Worm (Caenorhabditis elegans) whole organism, young adult: ENCODE data around the gene C33H5.2.

Source experiments
- C17E4.6 ChIP-seq: fragments of 200-800 bp; sonication (Bioruptor generic); IDR thresholded peaks from 2 replicates; pipeline ENCODE4 v1.3.6; 2022; ENCODE audit warnings: missing genetic modification reagents, missing genetic modification characterization, missing compliant biosample characterization
- D2030.7 ChIP-seq: fragments of 200-800 bp; sonication (Bioruptor generic); IDR thresholded peaks from 2 replicates; pipeline ENCODE4 v1.3.6; 2022; ENCODE audit warnings: missing genetic modification reagents, missing genetic modification characterization, missing compliant biosample characterization
- F22D6.2 ChIP-seq: sonication (generic microtip); optimal IDR thresholded peaks from 2 replicates; lab custom pipeline; 2016; ENCODE audit warnings: mild to moderate bottlenecking, missing genetic modification characterization, missing compliant biosample characterization
- F23B12.7 ChIP-seq: sonication (generic microtip); optimal IDR thresholded peaks from 2 replicates; lab custom pipeline; 2017; ENCODE audit warnings: missing genetic modification characterization, mild to moderate bottlenecking, missing compliant biosample characterization, antibody characterized with exemption, moderate library complexity; ENCODE audit not compliant: insufficient read depth
- F33H1.4 ChIP-seq: fragments of 200-800 bp; sonication (Bioruptor generic); IDR thresholded peaks from 2 replicates; pipeline ENCODE4 v1.3.6; 2022; ENCODE audit warnings: missing genetic modification reagents, missing genetic modification characterization, missing compliant biosample characterization
- F39B2.1 ChIP-seq: fragments of 200-800 bp; sonication (Bioruptor generic); IDR thresholded peaks from 2 replicates; pipeline ENCODE4 v1.3.6; 2022; ENCODE audit warnings: missing genetic modification reagents, missing genetic modification characterization, missing compliant biosample characterization
- F49E8.2 ChIP-seq: sonication (generic microtip); optimal IDR thresholded peaks from 3 replicates; lab custom pipeline; 2017; ENCODE audit warnings: missing genetic modification characterization, mild to moderate bottlenecking, missing compliant biosample characterization, antibody characterized with exemption, moderate library complexity; ENCODE audit not compliant: insufficient read depth
- F55B11.4 ChIP-seq: sonication (generic microtip); optimal IDR thresholded peaks from 2 replicates; lab custom pipeline; 2016; ENCODE audit warnings: missing compliant biosample characterization, missing genetic modification characterization, borderline replicate concordance; ENCODE audit not compliant: insufficient read depth
- F57A8.1 ChIP-seq: fragments of 200-800 bp; sonication (Bioruptor generic); optimal IDR thresholded peaks from 2 replicates; lab custom pipeline; 2018; ENCODE audit warnings: mild to moderate bottlenecking, missing genetic modification characterization, moderate library complexity, missing compliant biosample characterization
- K11D2.4 ChIP-seq: fragments of 200-800 bp; sonication (Bioruptor generic); IDR thresholded peaks from 2 replicates; pipeline ENCODE4 v1.3.6; 2022; ENCODE audit warnings: missing genetic modification reagents, missing genetic modification characterization, missing compliant biosample characterization
- Y53F4B.3 ChIP-seq: fragments of 200-800 bp; sonication (Bioruptor generic); IDR thresholded peaks from 2 replicates; pipeline ENCODE4 v1.3.6; 2022; ENCODE audit warnings: missing genetic modification reagents, missing genetic modification characterization, missing compliant biosample characterization
- Y79H2A.3 ChIP-seq: fragments of 200-800 bp; sonication (Bioruptor generic); conservative IDR thresholded peaks from 2 replicates; pipeline ENCODE4 v1.3.6; 2022; ENCODE audit warnings: missing genetic modification reagents, missing genetic modification characterization, missing compliant biosample characterization
- aptf-3 ChIP-seq: fragments of 200-800 bp; sonication (Bioruptor generic); IDR thresholded peaks from 2 replicates; pipeline ENCODE4 v1.3.6; 2022; ENCODE audit warnings: missing genetic modification characterization, missing compliant biosample characterization
- attf-5 ChIP-seq: fragments of 200-800 bp; sonication (Bioruptor generic); optimal IDR thresholded peaks from 2 replicates; lab custom pipeline; 2018; ENCODE audit warnings: mild to moderate bottlenecking, missing genetic modification characterization, missing compliant biosample characterization
- ceh-100 ChIP-seq: fragments of 200-800 bp; sonication (Bioruptor generic); IDR thresholded peaks from 2 replicates; pipeline ENCODE4 v1.3.6; 2022; ENCODE audit warnings: missing genetic modification reagents, missing genetic modification characterization, missing compliant biosample characterization
- dpl-1 ChIP-seq: fragments of 150-350 bp; optimal IDR thresholded peaks from 2 replicates; lab custom pipeline; 2014; ENCODE audit warnings: missing biosample characterization, missing genetic modification reagents, missing genetic modification characterization
- efl-1 ChIP-seq: fragments of 150-350 bp; optimal IDR thresholded peaks from 2 replicates; lab custom pipeline; 2014; ENCODE audit warnings: missing biosample characterization, missing genetic modification reagents, missing genetic modification characterization
- egl-18 ChIP-seq: fragments of 200-800 bp; sonication (Bioruptor generic); IDR thresholded peaks from 2 replicates; pipeline ENCODE4 v1.3.6; 2022; ENCODE audit warnings: missing genetic modification reagents, missing genetic modification characterization, missing compliant biosample characterization
- egrh-3 ChIP-seq: fragments of 200-800 bp; sonication (Bioruptor generic); IDR thresholded peaks from 2 replicates; pipeline ENCODE4 v1.3.6; 2022; ENCODE audit warnings: missing genetic modification reagents, missing genetic modification characterization, missing compliant biosample characterization
- ets-4 ChIP-seq: fragments of 200-800 bp; sonication (Bioruptor generic); optimal IDR thresholded peaks from 2 replicates; lab custom pipeline; 2018; ENCODE audit warnings: mild to moderate bottlenecking, missing genetic modification characterization, missing compliant biosample characterization
- hmg-1.2 ChIP-seq: fragments of 200-800 bp; sonication (Bioruptor generic); IDR thresholded peaks from 2 replicates; pipeline ENCODE4 v1.3.6; 2022; ENCODE audit warnings: missing genetic modification reagents, missing genetic modification characterization, missing compliant biosample characterization
- hsf-1 ChIP-seq: fragments of 200-800 bp; sonication (Bioruptor generic); IDR thresholded peaks from 2 replicates; pipeline ENCODE4 v1.3.6; 2022; ENCODE audit warnings: missing genetic modification reagents, missing genetic modification characterization, missing compliant biosample characterization
- lag-1 ChIP-seq: fragments of 200-800 bp; sonication (Bioruptor generic); IDR thresholded peaks from 2 replicates; pipeline ENCODE4 v1.3.6; 2022; ENCODE audit warnings: missing genetic modification reagents, missing genetic modification characterization, missing compliant biosample characterization
- lin-40 ChIP-seq: sonication (generic microtip); optimal IDR thresholded peaks from 2 replicates; lab custom pipeline; 2016; ENCODE audit warnings: missing genetic modification characterization, mild to moderate bottlenecking, missing compliant biosample characterization, missing genotype, missing genetic modification reagents
- lin-54 ChIP-seq: fragments of 200-800 bp; sonication (Bioruptor generic); optimal IDR thresholded peaks from 2 replicates; lab custom pipeline; 2018; ENCODE audit warnings: mild to moderate bottlenecking, missing genetic modification characterization, missing compliant biosample characterization
- lsl-1 ChIP-seq: fragments of 200-800 bp; sonication (Bioruptor generic); optimal IDR thresholded peaks from 2 replicates; lab custom pipeline; 2018; ENCODE audit warnings: mild to moderate bottlenecking, missing genetic modification characterization, moderate library complexity, missing compliant biosample characterization
- madf-6 ChIP-seq: fragments of 200-800 bp; sonication (Bioruptor generic); IDR thresholded peaks from 2 replicates; pipeline ENCODE4 v1.3.6; 2022; ENCODE audit warnings: missing genetic modification reagents, missing genetic modification characterization, missing compliant biosample characterization
- madf-8 ChIP-seq: fragments of 200-800 bp; sonication (Bioruptor generic); conservative IDR thresholded peaks from 2 replicates; pipeline ENCODE4 v1.3.6; 2022; ENCODE audit warnings: missing genetic modification reagents, missing genetic modification characterization, missing compliant biosample characterization
- mcd-1 ChIP-seq: fragments of 200-800 bp; sonication (Bioruptor generic); IDR thresholded peaks from 2 replicates; pipeline ENCODE4 v1.3.6; 2022; ENCODE audit warnings: missing genetic modification reagents, missing genetic modification characterization, missing compliant biosample characterization
- nfya-2 ChIP-seq: fragments of 200-800 bp; sonication (Bioruptor generic); IDR thresholded peaks from 2 replicates; pipeline ENCODE4 v1.3.6; 2022; ENCODE audit warnings: missing genetic modification reagents, missing genetic modification characterization, missing compliant biosample characterization
- nfyb-1 ChIP-seq: fragments of 200-800 bp; sonication (Bioruptor generic); IDR thresholded peaks from 2 replicates; pipeline ENCODE4 v1.3.6; 2022; ENCODE audit warnings: missing genetic modification reagents, missing genetic modification characterization, missing compliant biosample characterization
- rec-8 ChIP-seq, 2 experiments: sonication (generic microtip); optimal IDR thresholded peaks; 2 replicates each; lab custom pipeline; 2016; ENCODE audit warnings: mild to moderate bottlenecking in 2 of 2, missing genetic modification characterization in 2 of 2, missing genetic modification reagents in 2 of 2, missing genotype in 2 of 2, missing biosample characterization in 1 of 2, missing compliant biosample characterization in 1 of 2, moderate library complexity in 1 of 2
- repo-1 ChIP-seq: sonication (generic microtip); optimal IDR thresholded peaks from 2 replicates; lab custom pipeline; 2017; ENCODE audit warnings: mild to moderate bottlenecking, missing genetic modification characterization, missing compliant biosample characterization
- snpc-1.3 ChIP-seq: sonication (generic microtip); optimal IDR thresholded peaks from 2 replicates; lab custom pipeline; 2017; ENCODE audit warnings: missing genetic modification characterization, mild to moderate bottlenecking, missing compliant biosample characterization, antibody characterized with exemption, moderate library complexity, missing genotype, missing genetic modification reagents; ENCODE audit not compliant: insufficient read depth
- snpc-3.4 ChIP-seq: sonication (generic microtip); optimal IDR thresholded peaks from 2 replicates; lab custom pipeline; 2017; ENCODE audit warnings: missing genetic modification characterization, mild to moderate bottlenecking, missing compliant biosample characterization, antibody characterized with exemption, moderate library complexity, missing genotype, missing genetic modification reagents
- snpc-4 ChIP-seq, 5 experiments: fragments of 150-350 bp in 1 of 5; sonication (generic microtip) in 4 of 5; optimal IDR thresholded peaks; 2 replicates each; lab custom pipeline; 2014 to 2018; ENCODE audit warnings: missing genetic modification characterization in 5 of 5, missing biosample characterization in 3 of 5, antibody characterized with exemption in 2 of 5, mild to moderate bottlenecking in 2 of 5, missing compliant biosample characterization in 2 of 5, missing genotype in 2 of 5, moderate library complexity in 2 of 5, missing genetic modification reagents in 1 of 5
- xnd-1 ChIP-seq: sonication (generic microtip); optimal IDR thresholded peaks from 2 replicates; lab custom pipeline; 2016; ENCODE audit warnings: missing genotype, missing genetic modification reagents, missing genetic modification characterization, missing compliant biosample characterization
- ztf-18 ChIP-seq: sonication (generic microtip); optimal IDR thresholded peaks from 2 replicates; lab custom pipeline; 2016; ENCODE audit warnings: missing genotype, mild to moderate bottlenecking, missing genetic modification characterization, missing compliant biosample characterization
- ztf-22 ChIP-seq: fragments of 200-800 bp; sonication (Bioruptor generic); optimal IDR thresholded peaks from 2 replicates; lab custom pipeline; 2018; ENCODE audit warnings: mild to moderate bottlenecking, missing genetic modification characterization, moderate library complexity, missing compliant biosample characterization

The C33H5.2 gene

ce11 chrIV:7763748-7764147 is 41.1 kb upstream of the C33H5.2 start, which contains the start of the genes C46A5.6 and C46A5.1:
C46A5.6 (minus strand) TSS chrIV:7763848.
C46A5.1 (plus strand) TSS chrIV:7763931.
- TF ChIP-seq lag-1 (GFP tag; lab: Robert Waterston, UW) (no peak), mcd-1 (GFP tag; lab: Robert Waterston, UW) (no peak), egrh-3 (no peak), rec-8 (tag; optimal IDR thresholded peaks at IDR 0.05; lab: Kevin White, UChicago) (no peak), hsf-1 (GFP tag; lab: Robert Waterston, UW) (no peak), aptf-3 (GFP tag; lab: Robert Waterston, UW) (no peak), nfya-2 (GFP tag; lab: Robert Waterston, UW) (no peak), K11D2.4 (GFP tag; lab: Robert Waterston, UW) (no peak), F22D6.2 (no peak)
- TF ChIP-seq, all 124 proteins: peak for 0

ce11 chrIV:7764319-7764718 is 40.5 kb upstream of the C33H5.2 start:
- TF ChIP-seq Y53F4B.3 (GFP tag; lab: Robert Waterston, UW): no peak
- no peak for TF ChIP-seq F39B2.1
- no peak for TF ChIP-seq Y79H2A.3 (GFP tag; lab: Robert Waterston, UW)
- no peak for TF ChIP-seq ztf-22 (GFP tag; lab: Kevin White, UChicago)
- peak; percentile 93 for TF ChIP-seq F33H1.4 (GFP tag; lab: Robert Waterston, UW)
- 0 out of 2 replicates have a peak, but pooled peaks have one; percentile 17 for TF ChIP-seq D2030.7
- peak; percentile 91 for TF ChIP-seq xnd-1
- TF ChIP-seq F57A8.1 (GFP tag; lab: Kevin White, UChicago): no peak
- peak; percentile 93 for TF ChIP-seq lsl-1 (GFP tag; lab: Kevin White, UChicago)
- no peak for TF ChIP-seq F55B11.4 (tag; lab: Kevin White, UChicago)
- no peak for TF ChIP-seq repo-1 (tag; lab: Kevin White, UChicago)
- TF ChIP-seq ztf-18 (tag; lab: Kevin White, UChicago): no peak
- TF ChIP-seq snpc-1.3: peak; percentile 28
- no peak for TF ChIP-seq snpc-4 (GFP tag; optimal IDR thresholded peaks at IDR 0.05; lab: Kevin White, UChicago)
- TF ChIP-seq snpc-4 (tag; optimal IDR thresholded peaks at IDR 0.05; lab: Kevin White, UChicago): peak in 2 of 4 experiments; percentile 24 to 25
- peak; percentile 58 for TF ChIP-seq madf-8 (GFP tag; lab: Robert Waterston, UW)
- TF ChIP-seq nfyb-1 (GFP tag; lab: Robert Waterston, UW): no peak
- peak; percentile 3 for TF ChIP-seq snpc-3.4
- peak; percentile 39 for TF ChIP-seq F49E8.2 (tag; lab: Kevin White, UChicago)
- TF ChIP-seq lin-54: peak; percentile 63
- TF ChIP-seq madf-6 (GFP tag; lab: Robert Waterston, UW): peak; percentile 92

ce11 chrIV:7770162-7770561 is 34.7 kb upstream of the C33H5.2 start, which contains the start of gene rdl-1:
rdl-1 (minus strand) TSS chrIV:7770262.
- no peak for TF ChIP-seq egl-18 (GFP tag; lab: Robert Waterston, UW)
- TF ChIP-seq ets-4: no peak
- TF ChIP-seq lsl-1 (GFP tag; lab: Kevin White, UChicago): peak; percentile 38
- no peak for TF ChIP-seq ceh-100
- TF ChIP-seq lin-40 (tag; lab: Kevin White, UChicago): no peak

ce11 chrIV:7774206-7774605 is 30.6 kb upstream of the C33H5.2 start, which contains the start of the genes hcf-1 and swd-2.2:
hcf-1 (minus strand) TSS chrIV:7774275.
swd-2.2 (plus strand) TSS chrIV:7774411.
- TF ChIP-seq dpl-1 (GFP tag; lab: Kevin White, UChicago): peak; percentile 23
- TF ChIP-seq D2030.7: no peak
- TF ChIP-seq snpc-3.4: no peak
- TF ChIP-seq efl-1 (GFP tag; lab: Kevin White, UChicago): peak; percentile 56
- no peak for TF ChIP-seq C17E4.6 (GFP tag; lab: Robert Waterston, UW)
- peak; percentile 42 for TF ChIP-seq lsl-1 (GFP tag; lab: Kevin White, UChicago)
- TF ChIP-seq attf-5: peak; percentile 8
- 0 out of 2 replicates have a peak, but pooled peaks have one; percentile 5 for TF ChIP-seq hmg-1.2 (GFP tag; lab: Robert Waterston, UW)
- TF ChIP-seq snpc-1.3: peak; percentile 18
- TF ChIP-seq mcd-1 (GFP tag; lab: Robert Waterston, UW): peak; percentile 80
- TF ChIP-seq F23B12.7 (tag; lab: Kevin White, UChicago): peak; percentile 33
- no peak for TF ChIP-seq repo-1 (tag; lab: Kevin White, UChicago)
